Fruit fly (Drosophila melanogaster): ENCODE measurements around the gene Wnt10.
A peak's percentile ranks its signal among the peaks of the same experiment; 100 is the strongest.

Gene Wnt10

DNA sequence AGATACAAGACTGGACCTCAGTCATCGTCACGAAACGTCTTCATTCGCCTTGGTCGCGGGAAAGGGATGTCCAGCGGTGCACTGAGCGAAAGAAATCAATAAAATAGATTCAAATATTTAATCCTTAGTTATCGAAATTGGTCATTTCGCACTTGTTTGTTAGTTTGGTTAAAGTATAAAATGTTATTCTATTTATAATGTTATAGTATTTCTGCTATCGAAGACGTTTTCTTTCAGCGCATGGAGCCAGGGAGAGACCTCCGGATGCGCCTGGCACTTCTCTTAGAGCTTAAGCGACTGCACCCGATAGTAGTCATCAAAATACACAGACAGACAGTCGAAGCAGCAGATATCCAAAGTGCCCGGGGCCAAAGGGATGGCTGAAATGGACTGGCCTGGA is 40.2 kb upstream of the Wnt10 start:
- no peak for TF ChIP-seq CG7556 (GFP tag; optimal IDR thresholded peaks at IDR 0.05)
- TF ChIP-seq Ets65A (GFP tag) = peak; percentile 2
- peak; percentile 11 for TF ChIP-seq nom (GFP tag; optimal IDR thresholded peaks at IDR 0.05)
- peak in 1 of 2 experiments; percentile 44 for TF ChIP-seq bsh (GFP tag; optimal IDR thresholded peaks at IDR 0.05)

dm6 chr2L:7326405-7326804 is 36.8 kb upstream of the Wnt10 start:
- TF ChIP-seq sens (GFP tag) (peak; percentile 62), CG4730 (GFP tag; IDR thresholded peaks at IDR 0.05) (0 out of 2 replicates have a peak, but pooled peaks have one; percentile 8), E2f1 (GFP tag; IDR thresholded peaks at IDR 0.05) (0 out of 2 replicates have a peak, but pooled peaks have one; percentile 23), dmrt99B (tag; optimal IDR thresholded peaks at IDR 0.05) (peak; percentile 14), CG7271 (tag; optimal IDR thresholded peaks at IDR 0.05) (no peak), CG7987 (GFP tag; optimal IDR thresholded peaks at IDR 0.05) (no peak), Drgx (GFP tag; IDR thresholded peaks at IDR 0.05) (peak; percentile 40; the same call in 1 of the 2 replicates), B-H1 (GFP tag; IDR thresholded peaks at IDR 0.05) (no peak), Neu2 (GFP tag; optimal IDR thresholded peaks at IDR 0.05; ENCODE audit: borderline replicate concordance) (no peak), gsb-n (tag; optimal IDR thresholded peaks at IDR 0.05) (no peak), CG6689 (GFP tag; IDR thresholded peaks at IDR 0.05) (peak; percentile 52), cg (GFP tag; optimal IDR thresholded peaks at IDR 0.05) (no peak), peb (GFP tag; IDR thresholded peaks at IDR 0.05) (0 out of 2 replicates have a peak, but pooled peaks have one; percentile 35), ara (GFP tag; IDR thresholded peaks at IDR 0.05) (peak; percentile 51; the same call in 1 of the 2 replicates), corto (GFP tag; optimal IDR thresholded peaks at IDR 0.05) (no peak), CG12155 (GFP tag; optimal IDR thresholded peaks at IDR 0.05) (no peak), nom (GFP tag; optimal IDR thresholded peaks at IDR 0.05) (no peak), CG1832 (GFP tag; optimal IDR thresholded peaks at IDR 0.05) (no peak), Dp (GFP tag; optimal IDR thresholded peaks at IDR 0.05) (no peak), unc-4 (GFP tag; IDR thresholded peaks at IDR 0.05; ENCODE audit: partially characterized antibody) (no peak), CG14441 (GFP tag; IDR thresholded peaks at IDR 0.05) (0 out of 2 replicates have a peak, but pooled peaks have one; percentile 38), CG14965 (GFP tag; optimal IDR thresholded peaks at IDR 0.05; ENCODE audit: borderline replicate concordance) (no peak), al (GFP tag; IDR thresholded peaks at IDR 0.05) (no peak), ATbp (GFP tag; optimal IDR thresholded peaks at IDR 0.05) (no peak), CG10543 (GFP tag; optimal IDR thresholded peaks at IDR 0.05) (no peak), HLHmδ (GFP tag; optimal IDR thresholded peaks at IDR 0.05) (no peak), ap (GFP tag; IDR thresholded peaks at IDR 0.05) (no peak), br (optimal IDR thresholded peaks at IDR 0.05) (no peak), schlank (tag; optimal IDR thresholded peaks at IDR 0.05) (no peak), CG11247 (GFP tag; IDR thresholded peaks at IDR 0.05) (no peak), Sry-β (GFP tag; optimal IDR thresholded peaks at IDR 0.05) (no peak), luna (GFP tag; optimal IDR thresholded peaks at IDR 0.05) (no peak), CG15601 (tag; optimal IDR thresholded peaks at IDR 0.05) (no peak), CG4707 (GFP tag; optimal IDR thresholded peaks at IDR 0.05) (no peak), jigr1 (GFP tag; IDR thresholded peaks at IDR 0.05) (no peak), inv (GFP tag; IDR thresholded peaks at IDR 0.05; ENCODE audit: partially characterized antibody) (no peak), CG9817 (tag; optimal IDR thresholded peaks at IDR 0.05) (no peak), CG16863 (GFP tag; optimal IDR thresholded peaks at IDR 0.05) (no peak), CG18262 (tag; optimal IDR thresholded peaks at IDR 0.05) (peak; percentile 12), tx (GFP tag; optimal IDR thresholded peaks at IDR 0.05) (no peak), phol (tag; optimal IDR thresholded peaks at IDR 0.05) (peak; percentile 11), Xrp1 (GFP tag; IDR thresholded peaks at IDR 0.05) (peak; percentile 47; the same call in 1 of the 2 replicates), Hr39 (optimal IDR thresholded peaks at IDR 0.05) (no peak), pros (GFP tag; optimal IDR thresholded peaks at IDR 0.05) (no peak), CG10462 (GFP tag; optimal IDR thresholded peaks at IDR 0.05) (no peak), Awh (GFP tag; IDR thresholded peaks at IDR 0.05) (0 out of 2 replicates have a peak, but pooled peaks have one; percentile 18)
